Worm (Caenorhabditis elegans): Measurements from ENCODE around the gene Y49F6B.12.

DNA sequence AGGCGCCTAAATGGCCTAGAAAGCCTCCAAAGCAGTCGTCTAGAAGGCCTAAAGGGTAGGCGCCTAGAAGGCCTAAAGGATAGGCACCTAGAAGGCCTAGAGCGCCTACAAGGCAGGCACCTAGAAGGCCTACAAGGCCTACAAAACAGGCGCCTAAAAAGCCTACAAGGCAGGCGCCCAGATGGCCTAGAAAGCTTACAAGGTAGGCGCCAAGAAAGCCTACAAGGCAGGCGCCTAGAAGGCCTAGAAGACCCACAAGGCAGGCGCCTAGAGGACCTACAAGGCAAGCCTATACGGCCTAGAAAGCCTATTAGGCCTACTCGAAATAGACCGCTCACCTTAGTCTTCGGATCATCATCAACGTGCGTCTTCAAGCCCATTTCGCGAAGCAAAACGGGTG is 29.8 kb upstream of the Y49F6B.12 start:
- no peak for TF ChIP-seq lin-14 (GFP tag; optimal IDR thresholded peaks at IDR 0.05)
- no peak for TF ChIP-seq nhr-77 (tag; optimal IDR thresholded peaks at IDR 0.05)
- no peak for TF ChIP-seq skn-1 (tag; optimal IDR thresholded peaks at IDR 0.05)
- TF ChIP-seq ama-1 (optimal IDR thresholded peaks at IDR 0.05) = no peak
- no peak for TF ChIP-seq jun-1 (tag; optimal IDR thresholded peaks at IDR 0.05)
- no peak for TF ChIP-seq elt-2 (tag; optimal IDR thresholded peaks at IDR 0.05)

All from whole organism, L1 larva.